Worm (Caenorhabditis elegans) whole organism, L4 larva: ENCODE measurements around the gene C09E8.6.

Source experiments
- F10B5.3 ChIP-seq: sonication (generic microtip); optimal IDR thresholded peaks from 2 replicates; lab custom pipeline; 2016; ENCODE audit warnings: mild to moderate bottlenecking, missing genetic modification characterization, missing compliant biosample characterization
- Y5F2A.4 ChIP-seq: fragments of 200-800 bp; sonication (Bioruptor generic); optimal IDR thresholded peaks from 2 replicates; lab custom pipeline; 2018; ENCODE audit warnings: mild to moderate bottlenecking, missing genetic modification characterization, missing compliant biosample characterization
- ZK337.2 ChIP-seq: fragments of 200-800 bp; sonication (Bioruptor generic); IDR thresholded peaks from 2 replicates; pipeline ENCODE4 v1.3.6; 2022; ENCODE audit warnings: missing genetic modification reagents, missing genetic modification characterization, missing compliant biosample characterization
- ZK546.5 ChIP-seq, 2 experiments: sonication (generic microtip); optimal IDR thresholded peaks; 2 replicates each; lab custom pipeline; 2017; ENCODE audit warnings: missing biosample characterization in 2 of 2, missing genetic modification characterization in 2 of 2
- ceh-44 ChIP-seq: fragments of 200-800 bp; sonication (Bioruptor generic); IDR thresholded peaks from 2 replicates; pipeline ENCODE4 v1.3.6; 2022; ENCODE audit warnings: missing genetic modification reagents, missing genetic modification characterization, missing compliant biosample characterization
- dmd-6 ChIP-seq: fragments of 200-800 bp; sonication (Bioruptor generic); IDR thresholded peaks from 2 replicates; pipeline ENCODE4 v1.3.6; 2022; ENCODE audit warnings: missing genetic modification reagents, missing genetic modification characterization, missing compliant biosample characterization
- jun-1 ChIP-seq: fragments of 150-350 bp; optimal IDR thresholded peaks from 2 replicates; lab custom pipeline; 2014; ENCODE audit warnings: missing biosample characterization, missing genetic modification reagents, missing genetic modification characterization
- nhr-10 ChIP-seq: fragments of 150-350 bp; optimal IDR thresholded peaks from 2 replicates; lab custom pipeline; 2014; ENCODE audit warnings: missing biosample characterization, missing genetic modification characterization
- nhr-41 ChIP-seq: fragments of 200-800 bp; sonication (Bioruptor generic); IDR thresholded peaks from 2 replicates; pipeline ENCODE4 v1.3.6; 2022; ENCODE audit warnings: missing genetic modification reagents, missing genetic modification characterization, missing compliant biosample characterization
- nhr-6 ChIP-seq: fragments of 150-350 bp; optimal IDR thresholded peaks from 2 replicates; lab custom pipeline; 2014; ENCODE audit warnings: missing biosample characterization, missing genetic modification characterization
- sdz-12 ChIP-seq: fragments of 200-800 bp; sonication (Bioruptor generic); optimal IDR thresholded peaks from 2 replicates; lab custom pipeline; 2018; ENCODE audit warnings: mild to moderate bottlenecking, missing genetic modification characterization, missing compliant biosample characterization
- spr-3 ChIP-seq: fragments of 200-800 bp; sonication (Bioruptor generic); optimal IDR thresholded peaks from 2 replicates; lab custom pipeline; 2018; ENCODE audit warnings: mild to moderate bottlenecking, missing genetic modification characterization, missing compliant biosample characterization
- tag-97 ChIP-seq: fragments of 200-800 bp; sonication (Bioruptor generic); IDR thresholded peaks from 2 replicates; pipeline ENCODE4 v1.3.6; 2022; ENCODE audit warnings: missing genetic modification characterization, missing compliant biosample characterization
- zip-2 ChIP-seq: fragments of 150-350 bp; optimal IDR thresholded peaks from 2 replicates; lab custom pipeline; 2014; ENCODE audit warnings: missing biosample characterization, missing genetic modification characterization

Gene C09E8.6

DNA sequence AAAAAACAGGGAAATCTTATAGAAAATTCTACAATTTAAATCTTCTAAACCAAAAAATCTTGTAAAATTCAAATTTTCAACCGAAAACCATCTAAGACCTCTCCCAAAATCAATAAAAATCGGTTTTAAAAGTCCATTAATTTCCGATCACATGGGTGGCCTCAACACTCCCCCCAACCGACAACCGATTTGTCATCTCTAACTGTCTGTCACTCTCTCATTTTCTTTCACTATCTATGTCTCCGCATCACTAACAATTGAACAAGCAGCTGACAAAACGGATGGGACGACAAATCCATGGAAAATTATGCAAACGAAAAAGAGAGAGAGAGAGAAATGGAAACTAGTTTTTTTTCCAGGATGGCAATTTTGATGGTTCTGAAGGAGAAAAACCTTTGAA, 46.7 kb downstream of the C09E8.6 start (continued):
- TF ChIP-seq zip-2 (tag; lab: Kevin White, UChicago) = no peak
- no peak for TF ChIP-seq spr-3 (GFP tag; lab: Kevin White, UChicago)
- TF ChIP-seq ZK546.5 (tag; optimal IDR thresholded peaks at IDR 0.05; lab: Kevin White, UChicago) = no peak
- TF ChIP-seq Y5F2A.4 (GFP tag; lab: Kevin White, UChicago) = no peak
- no peak for TF ChIP-seq tag-97 (GFP tag; lab: Robert Waterston, UW)
- no peak for TF ChIP-seq F10B5.3 (tag; lab: Kevin White, UChicago)
- TF ChIP-seq dmd-6 = no peak
- TF ChIP-seq nhr-41 (GFP tag; lab: Robert Waterston, UW) = no peak
- no peak for TF ChIP-seq ZK337.2 (GFP tag; lab: Robert Waterston, UW)

ce11 chrII:605267-605666, 49.0 kb downstream of the C09E8.6 start, which contains the start of gene W04H10.2:
TSS of gene W04H10.2 (plus strand) at chrII:605567.
- TF ChIP-seq jun-1 (no peak), sdz-12 (no peak), ceh-44 (GFP tag; lab: Robert Waterston, UW) (no peak), nhr-10 (tag; lab: Kevin White, UChicago) (no peak)

DNA sequence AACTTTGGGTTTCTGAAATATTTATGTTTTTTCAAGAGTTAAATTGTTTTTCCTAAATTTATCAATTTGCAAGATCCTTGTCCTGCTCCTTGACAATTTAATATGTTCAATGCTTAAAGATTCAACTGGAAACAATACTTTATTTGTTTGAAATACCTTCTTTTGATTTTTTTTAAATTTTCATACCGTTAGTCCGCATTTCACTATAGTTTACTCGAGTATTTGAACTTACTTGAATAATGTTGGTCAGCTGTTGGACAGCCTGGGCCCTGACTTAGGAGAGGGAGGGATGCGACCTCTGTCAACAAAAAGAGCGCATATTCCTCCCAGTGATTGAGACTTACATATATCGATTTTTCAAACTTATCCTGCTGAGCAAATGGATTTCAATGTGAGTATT, 49.7 kb downstream of the C09E8.6 start, which contains the start of gene W04H10.5:
TSS of gene W04H10.5 (plus strand) at position 301 of the 400 bp plus-strand sequence.
- no peak for TF ChIP-seq dmd-6
- no peak for TF ChIP-seq nhr-6 (tag; lab: Kevin White, UChicago)
